Worm (Caenorhabditis elegans) whole organism, L1 larva: ENCODE results near the gene W02A2.12.
A peak's percentile ranks its signal among the peaks of the same experiment; 100 is the strongest.

ENCODE experiments used
- C04F5.9 ChIP-seq: sonication (generic microtip); optimal IDR thresholded peaks from 2 replicates; lab custom pipeline; 2016; ENCODE audit warnings: missing genetic modification characterization, missing compliant biosample characterization
- C34B4.2 ChIP-seq: sonication (generic microtip); optimal IDR thresholded peaks from 2 replicates; lab custom pipeline; 2017; ENCODE audit warnings: mild to moderate bottlenecking, missing genetic modification characterization, missing compliant biosample characterization
- F16B12.6 ChIP-seq: fragments of 150-350 bp; optimal IDR thresholded peaks from 2 replicates; lab custom pipeline; 2014; ENCODE audit warnings: missing biosample characterization, missing genetic modification characterization
- aly-2 ChIP-seq: fragments of 150-350 bp; optimal IDR thresholded peaks from 2 replicates; lab custom pipeline; 2014; ENCODE audit warnings: missing biosample characterization, missing genetic modification characterization
- ceh-63 ChIP-seq: fragments of 200-800 bp; sonication (Bioruptor generic); optimal IDR thresholded peaks from 2 replicates; lab custom pipeline; 2018; ENCODE audit warnings: mild to moderate bottlenecking, missing genetic modification characterization, missing compliant biosample characterization
- ceh-8 ChIP-seq: fragments of 200-800 bp; sonication (Bioruptor generic); optimal IDR thresholded peaks from 2 replicates; lab custom pipeline; 2018; ENCODE audit warnings: mild to moderate bottlenecking, missing genetic modification characterization, moderate library complexity, missing compliant biosample characterization
- ceh-90 ChIP-seq: sonication (generic microtip); optimal IDR thresholded peaks from 2 replicates; lab custom pipeline; 2016; ENCODE audit warnings: missing genetic modification characterization, missing compliant biosample characterization
- dpl-1 ChIP-seq, 3 experiments: fragments of 150-350 bp in 2 of 3; sonication (generic microtip) in 1 of 3; optimal IDR thresholded peaks; 2 replicates each; lab custom pipeline; 2014 to 2017; ENCODE audit warnings: missing biosample characterization in 3 of 3, missing genetic modification characterization in 3 of 3, missing genetic modification reagents in 3 of 3
- efl-1 ChIP-seq, 4 experiments: fragments of 150-350 bp; optimal IDR thresholded peaks in 3 of 4; peaks in 1 of 4; 1 replicate in 1 of 4; 2 replicates in 3 of 4; lab custom pipeline; 2014; ENCODE audit warnings: missing biosample characterization in 2 of 4, missing genetic modification characterization in 2 of 4, missing genetic modification reagents in 2 of 4
- efl-3 ChIP-seq: fragments of 200-800 bp; sonication (Bioruptor generic); optimal IDR thresholded peaks from 2 replicates; lab custom pipeline; 2018; ENCODE audit warnings: mild to moderate bottlenecking, missing genetic modification characterization, missing compliant biosample characterization
- egl-27 ChIP-seq, 2 experiments: fragments of 150-350 bp in 1 of 2; sonication (generic microtip); optimal IDR thresholded peaks; 3 replicates each; lab custom pipeline; 2017 to 2018; ENCODE audit warnings: missing biosample characterization in 2 of 2, missing genetic modification characterization in 2 of 2, missing genetic modification reagents in 2 of 2
- elt-2 ChIP-seq: sonication (generic microtip); optimal IDR thresholded peaks from 2 replicates; lab custom pipeline; 2016; ENCODE audit warnings: missing genetic modification characterization, mild to moderate bottlenecking, inconsistent platforms, missing compliant biosample characterization, missing genetic modification reagents
- ets-5 ChIP-seq: fragments of 200-800 bp; sonication (Bioruptor generic); IDR thresholded peaks from 2 replicates; pipeline ENCODE4 v1.3.6; 2022; ENCODE audit warnings: missing genetic modification characterization, missing compliant biosample characterization
- fkh-10 ChIP-seq: sonication (generic microtip); optimal IDR thresholded peaks from 2 replicates; lab custom pipeline; 2017; ENCODE audit warnings: missing biosample characterization, missing genetic modification reagents, missing genetic modification characterization
- fkh-4 ChIP-seq: sonication (generic microtip); optimal IDR thresholded peaks from 2 replicates; lab custom pipeline; 2016; ENCODE audit warnings: missing compliant biosample characterization, missing genetic modification characterization, borderline replicate concordance
- fkh-8 ChIP-seq: sonication (generic microtip); optimal IDR thresholded peaks from 2 replicates; lab custom pipeline; 2016; ENCODE audit warnings: mild to moderate bottlenecking, missing genetic modification characterization, missing compliant biosample characterization
- fos-1 ChIP-seq: fragments of 150-350 bp; optimal IDR thresholded peaks from 2 replicates; lab custom pipeline; 2014; ENCODE audit warnings: missing biosample characterization, missing genetic modification characterization
- grh-1 ChIP-seq: fragments of 200-800 bp; sonication (Bioruptor generic); IDR thresholded peaks from 2 replicates; pipeline ENCODE4 v1.3.6; 2022; ENCODE audit warnings: missing genetic modification reagents, missing genetic modification characterization, missing compliant biosample characterization
- hlh-4 ChIP-seq: sonication (generic microtip); optimal IDR thresholded peaks from 2 replicates; lab custom pipeline; 2016; ENCODE audit warnings: mild to moderate bottlenecking, missing genetic modification characterization, missing compliant biosample characterization
- jun-1 ChIP-seq: fragments of 150-350 bp; optimal IDR thresholded peaks from 2 replicates; lab custom pipeline; 2014; ENCODE audit warnings: missing biosample characterization, missing genetic modification reagents, missing genetic modification characterization
- lin-13 ChIP-seq: fragments of 150-350 bp; optimal IDR thresholded peaks from 2 replicates; lab custom pipeline; 2014; ENCODE audit warnings: missing biosample characterization, missing genetic modification reagents, missing genetic modification characterization
- lin-39 ChIP-seq: fragments of 150-350 bp; optimal IDR thresholded peaks from 2 replicates; lab custom pipeline; 2014; ENCODE audit warnings: missing biosample characterization, missing genetic modification reagents, missing genetic modification characterization
- lsy-2 ChIP-seq, 2 experiments: fragments of 150-350 bp; optimal IDR thresholded peaks; 2 replicates each; lab custom pipeline; 2014; ENCODE audit warnings: missing biosample characterization in 2 of 2, missing genetic modification characterization in 2 of 2
- mab-9 ChIP-seq: fragments of 200-800 bp; sonication (Bioruptor generic); IDR thresholded peaks from 2 replicates; pipeline ENCODE4 v1.3.6; 2022; ENCODE audit warnings: missing genetic modification reagents, missing genetic modification characterization, missing compliant biosample characterization
- mdl-1 ChIP-seq, 2 experiments: fragments of 150-350 bp; optimal IDR thresholded peaks; 2 replicates each; lab custom pipeline; 2014 to 2017; ENCODE audit warnings: missing biosample characterization in 2 of 2, missing genetic modification characterization in 2 of 2, inconsistent platforms in 1 of 2
- mef-2 ChIP-seq: fragments of 150-350 bp; optimal IDR thresholded peaks from 2 replicates; lab custom pipeline; 2014; ENCODE audit warnings: missing biosample characterization, missing genetic modification characterization
- nhr-47 ChIP-seq: sonication (generic microtip); optimal IDR thresholded peaks from 2 replicates; lab custom pipeline; 2016; ENCODE audit warnings: mild to moderate bottlenecking, missing genetic modification characterization, moderate library complexity, missing compliant biosample characterization
- nhr-71 ChIP-seq: sonication (generic microtip); optimal IDR thresholded peaks from 2 replicates; lab custom pipeline; 2016; ENCODE audit warnings: mild to moderate bottlenecking, missing genetic modification characterization, moderate library complexity, missing compliant biosample characterization
- nhr-84 ChIP-seq: sonication (generic microtip); optimal IDR thresholded peaks from 2 replicates; lab custom pipeline; 2017; ENCODE audit warnings: missing biosample characterization, missing genetic modification characterization
- rnt-1 ChIP-seq: sonication (generic microtip); optimal IDR thresholded peaks from 2 replicates; lab custom pipeline; 2016; ENCODE audit warnings: mild to moderate bottlenecking, missing genetic modification characterization, moderate library complexity, missing compliant biosample characterization
- swsn-7 ChIP-seq: sonication (generic microtip); optimal IDR thresholded peaks from 2 replicates; lab custom pipeline; 2016; ENCODE audit warnings: missing genetic modification characterization, missing compliant biosample characterization
- tlp-1 ChIP-seq: fragments of 150-350 bp; optimal IDR thresholded peaks from 2 replicates; lab custom pipeline; 2014; ENCODE audit warnings: missing biosample characterization, missing genetic modification characterization
- unc-30 ChIP-seq: sonication (generic microtip); optimal IDR thresholded peaks from 2 replicates; lab custom pipeline; 2017; ENCODE audit warnings: missing biosample characterization, missing genetic modification characterization
- unc-98 ChIP-seq: fragments of 200-800 bp; sonication (Bioruptor generic); IDR thresholded peaks from 2 replicates; pipeline ENCODE4 v1.3.6; 2022; ENCODE audit warnings: missing genetic modification characterization, missing compliant biosample characterization
- zag-1 ChIP-seq: fragments of 150-350 bp; optimal IDR thresholded peaks from 2 replicates; lab custom pipeline; 2014; ENCODE audit warnings: missing biosample characterization, missing genetic modification characterization

W02A2.12 gene

ce11 chrIV:13369120-13369842, 20.6 kb upstream of the W02A2.12 start, which contains the start of gene agt-1:
Gene agt-1, minus strand, starts transcription at chrIV:13369412.
- TF ChIP-seq zag-1 (tag; lab: Kevin White, UChicago) (no peak), efl-1 (optimal IDR thresholded peaks at IDR 0.05; lab: Kevin White, UChicago) (no peak), efl-1 (GFP tag; optimal IDR thresholded peaks at IDR 0.05 in 1 of 2; lab: Kevin White, UChicago) (peak in 1 of 2 experiments; percentile 87), ceh-63 (GFP tag; lab: Kevin White, UChicago) (no peak), lsy-2 (tag; optimal IDR thresholded peaks at IDR 0.05; lab: Kevin White, UChicago) (peak in 1 of 2 experiments; percentile 19)
- TF ChIP-seq, all 84 proteins: peak for 2

DNA sequence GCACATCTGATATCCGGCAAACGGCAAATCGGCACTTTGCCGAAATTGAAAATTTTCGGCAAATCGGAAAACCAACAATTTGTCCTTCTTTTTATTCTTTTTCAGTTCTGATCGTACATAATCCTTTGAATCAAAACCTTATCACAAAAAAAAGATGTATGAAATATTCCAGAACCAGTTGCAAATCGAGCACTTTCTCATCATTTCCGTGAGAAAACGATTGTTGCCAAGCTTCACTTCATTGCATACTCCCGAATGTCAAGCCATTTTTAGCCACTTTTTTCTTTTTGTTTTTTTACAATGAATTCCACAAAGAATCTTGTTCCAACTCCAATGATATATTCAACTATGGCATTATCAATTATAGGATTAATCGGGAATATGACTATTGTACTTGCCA, 16.2 kb upstream of the W02A2.12 start, which contains the start of gene srsx-25:
Gene srsx-25 (plus strand): TSS at position 301 of the 400 bp plus-strand sequence.
- TF ChIP-seq nhr-84 (tag; lab: Kevin White, UChicago) (no peak), mab-9 (GFP tag; lab: Robert Waterston, UW) (no peak), rnt-1 (tag; lab: Kevin White, UChicago) (no peak), fkh-4 (tag; lab: Kevin White, UChicago) (no peak), C04F5.9 (no peak)

DNA sequence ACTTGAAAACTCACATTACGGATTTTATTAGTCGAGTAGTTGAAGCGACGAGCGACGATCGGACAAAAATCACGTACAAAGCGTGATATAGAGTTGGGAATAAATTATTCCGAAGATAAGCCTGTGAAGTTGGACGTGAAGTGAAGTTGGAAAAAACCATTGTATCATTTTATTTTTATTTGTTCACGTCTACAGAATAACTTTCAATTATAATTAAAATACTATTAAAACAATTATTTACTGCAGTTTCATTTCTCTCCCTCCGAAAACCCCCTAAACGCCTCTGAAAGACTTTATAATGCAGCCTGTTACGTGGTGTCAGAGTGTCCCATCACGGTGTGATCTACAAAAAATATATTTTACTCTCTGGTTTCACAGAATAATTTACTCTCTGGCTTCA, 11.5 kb upstream of the W02A2.12 start, which contains the start of gene Y62E10A.3:
Gene Y62E10A.3 (minus strand): TSS at position 101 of the 400 bp plus-strand sequence.
- TF ChIP-seq mef-2: no peak
- no peak for TF ChIP-seq unc-30 (tag; lab: Kevin White, UChicago)
- TF ChIP-seq ceh-63 (GFP tag; lab: Kevin White, UChicago): no peak
- TF ChIP-seq ceh-8: no peak
- no peak for TF ChIP-seq ceh-90
- no peak for TF ChIP-seq mab-9 (GFP tag; lab: Robert Waterston, UW)
- no peak for TF ChIP-seq unc-98 (GFP tag; lab: Robert Waterston, UW)
- TF ChIP-seq aly-2 (tag; lab: Kevin White, UChicago): no peak
- TF ChIP-seq jun-1 (tag; lab: Kevin White, UChicago): no peak
- no peak for TF ChIP-seq tlp-1 (tag; lab: Kevin White, UChicago)
- TF ChIP-seq swsn-7: no peak
- no peak for TF ChIP-seq fos-1
- no peak for TF ChIP-seq elt-2 (tag; lab: Kevin White, UChicago)
- no peak for TF ChIP-seq zag-1 (tag; lab: Kevin White, UChicago)
- no peak for TF ChIP-seq lsy-2 (tag; optimal IDR thresholded peaks at IDR 0.05; lab: Kevin White, UChicago)
- no peak for TF ChIP-seq fkh-10 (GFP tag; lab: Kevin White, UChicago)
- TF ChIP-seq C34B4.2 (tag; lab: Kevin White, UChicago): no peak
- TF ChIP-seq dpl-1 (GFP tag; optimal IDR thresholded peaks at IDR 0.05; lab: Kevin White, UChicago): no peak
- TF ChIP-seq ets-5 (GFP tag; lab: Robert Waterston, UW): no peak
- no peak for TF ChIP-seq lin-39 (tag; lab: Kevin White, UChicago)

DNA sequence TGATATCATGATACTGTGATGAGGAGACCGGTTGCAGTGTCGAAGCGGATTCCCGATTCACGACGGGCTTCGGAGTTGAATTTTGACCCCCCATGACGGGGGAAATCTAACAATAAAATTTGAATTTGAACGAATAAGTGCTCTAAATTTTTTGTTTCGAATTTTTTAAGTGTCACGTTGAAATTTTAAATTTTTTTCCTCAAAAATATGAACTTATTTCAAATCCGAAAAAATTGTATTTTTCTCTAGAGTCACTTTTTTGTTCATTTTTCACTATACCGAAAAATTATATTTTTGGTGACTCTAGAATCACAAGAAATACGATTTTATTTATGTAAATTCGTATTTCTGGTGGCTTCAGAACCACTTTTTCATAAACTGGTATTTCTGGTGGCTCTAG, 9.9 kb upstream of the W02A2.12 start, which contains the start of gene W02A2.8:
Gene W02A2.8 (minus strand): TSS at position 101 of the 400 bp plus-strand sequence.
- TF ChIP-seq mef-2 (no peak), fos-1 (no peak), fkh-4 (tag; lab: Kevin White, UChicago) (no peak), C34B4.2 (tag; lab: Kevin White, UChicago) (no peak), nhr-47 (tag; lab: Kevin White, UChicago) (no peak), rnt-1 (tag; lab: Kevin White, UChicago) (no peak), nhr-71 (tag; lab: Kevin White, UChicago) (no peak), hlh-4 (tag; lab: Kevin White, UChicago) (no peak), efl-3 (GFP tag; lab: Kevin White, UChicago) (no peak), C04F5.9 (no peak), grh-1 (GFP tag; lab: Robert Waterston, UW) (no peak), F16B12.6 (tag; lab: Kevin White, UChicago) (no peak), lin-13 (GFP tag; lab: Kevin White, UChicago) (no peak), mdl-1 (tag; optimal IDR thresholded peaks at IDR 0.05; lab: Kevin White, UChicago) (no peak), fkh-8 (tag; lab: Kevin White, UChicago) (no peak), egl-27 (tag; optimal IDR thresholded peaks at IDR 0.05; lab: Kevin White, UChicago) (no peak), jun-1 (tag; lab: Kevin White, UChicago) (no peak), ceh-63 (GFP tag; lab: Kevin White, UChicago) (no peak), mab-9 (GFP tag; lab: Robert Waterston, UW) (no peak)
